Worm (Caenorhabditis elegans): ENCODE measurements around the gene rsd-3.

rsd-3 gene

DNA sequence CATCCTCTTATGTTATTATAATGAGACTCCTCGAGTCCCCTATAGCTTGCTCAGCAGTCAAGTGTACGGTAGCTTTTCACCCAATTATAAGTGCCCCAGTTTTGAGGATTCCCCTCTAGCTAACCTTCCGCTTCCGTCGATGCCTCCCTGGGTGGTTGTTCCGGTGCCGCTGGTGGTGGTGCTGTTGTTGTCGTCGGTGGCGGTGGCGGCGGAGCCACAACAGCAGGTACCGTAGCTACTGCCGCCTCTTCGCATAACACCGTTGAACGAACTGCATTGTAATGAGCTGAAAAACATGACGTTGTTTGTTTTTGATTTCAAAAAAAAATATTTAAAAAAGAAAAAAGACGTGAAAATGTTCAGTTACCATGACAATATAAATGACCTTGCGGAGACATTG, 31.9 kb upstream of the rsd-3 start:
- TF ChIP-seq B0310.2 (tag; optimal IDR thresholded peaks at IDR 0.05) (no peak), aly-1 (tag; optimal IDR thresholded peaks at IDR 0.05) (no peak), pes-1 (GFP tag; IDR thresholded peaks at IDR 0.05) (no peak), sea-1 (GFP tag; conservative IDR thresholded peaks at IDR 0.05) (no peak)

DNA sequence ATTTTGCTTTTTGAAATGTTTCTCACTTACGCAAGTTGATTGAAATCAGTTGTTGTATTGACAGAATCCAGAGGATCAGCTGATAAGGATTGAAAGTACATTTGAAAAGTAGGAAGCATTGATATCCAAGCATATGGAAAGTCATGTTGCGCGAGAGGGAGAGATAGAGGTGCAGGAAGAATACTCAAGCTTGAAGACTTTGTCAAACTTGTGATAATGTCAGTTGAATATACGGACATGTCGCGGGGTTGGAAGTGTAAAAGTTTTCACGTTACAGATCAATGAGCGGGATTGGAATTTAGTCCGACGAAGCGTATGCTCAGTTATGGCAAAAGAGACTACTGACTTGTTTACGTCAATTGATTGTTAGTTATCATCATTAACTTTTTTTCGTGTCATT, 29.0 kb upstream of the rsd-3 start, which contains the start of gene ttx-3:
Gene ttx-3, minus strand, starts transcription at position 101 of the 400 bp plus-strand sequence.
- no peak for TF ChIP-seq F13C5.2 (tag; optimal IDR thresholded peaks at IDR 0.05)

DNA sequence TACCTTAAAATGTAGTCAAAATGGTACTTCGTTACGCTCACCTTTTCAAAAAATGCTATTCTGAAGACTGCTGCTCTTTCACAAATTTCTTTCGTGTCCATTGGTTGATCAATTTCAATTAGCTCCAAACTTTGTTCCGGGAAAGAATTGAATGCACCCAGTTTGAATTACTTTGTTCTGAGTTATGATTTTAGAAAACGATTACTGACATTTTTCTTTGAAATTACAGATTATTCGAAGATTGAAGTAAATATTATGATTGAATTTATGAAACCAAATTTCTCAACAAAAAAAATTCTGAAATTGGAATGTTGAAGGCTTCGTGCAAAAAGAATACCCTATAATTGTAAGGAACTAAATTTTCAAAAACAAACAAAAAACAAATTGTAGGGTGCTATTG, 14.1 kb upstream of the rsd-3 start, which contains the start of gene Y102F5A.1:
Gene Y102F5A.1, minus strand, starts transcription at position 101 of the 400 bp plus-strand sequence.
- TF ChIP-seq B0310.2 (tag; optimal IDR thresholded peaks at IDR 0.05) (no peak), flt-1 (GFP tag; IDR thresholded peaks at IDR 0.05) (no peak)

DNA sequence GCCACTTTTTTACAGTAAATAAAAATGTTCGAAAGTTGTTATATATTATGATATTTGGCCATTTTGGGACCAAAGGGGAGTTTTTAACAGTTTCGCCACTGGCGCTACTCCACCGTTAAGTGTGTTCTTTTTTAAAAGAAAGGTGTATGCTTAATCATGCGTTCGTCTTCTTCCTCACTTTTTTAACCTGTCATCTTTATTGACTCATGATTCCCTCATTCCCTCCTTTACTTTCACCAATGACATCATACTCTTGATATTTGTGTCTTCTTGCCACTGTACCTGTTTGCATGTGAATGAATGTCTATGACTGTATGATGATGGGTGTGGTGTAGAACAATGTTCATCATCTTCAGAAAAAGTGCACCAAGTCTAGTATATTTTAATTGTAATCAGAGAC, 7.7 kb upstream of the rsd-3 start:
- TF ChIP-seq ama-1 (optimal IDR thresholded peaks at IDR 0.05) (no peak), pes-1 (GFP tag; IDR thresholded peaks at IDR 0.05) (no peak), tbx-37 (GFP tag; conservative IDR thresholded peaks at IDR 0.05) (no peak), tra-4 (tag; optimal IDR thresholded peaks at IDR 0.05) (no peak), ceh-36 (tag; optimal IDR thresholded peaks at IDR 0.05) (no peak), hnd-1 (tag; optimal IDR thresholded peaks at IDR 0.05) (no peak), ceh-13 (GFP tag; optimal IDR thresholded peaks at IDR 0.05) (no peak), F13C5.2 (tag; optimal IDR thresholded peaks at IDR 0.05) (no peak)

DNA sequence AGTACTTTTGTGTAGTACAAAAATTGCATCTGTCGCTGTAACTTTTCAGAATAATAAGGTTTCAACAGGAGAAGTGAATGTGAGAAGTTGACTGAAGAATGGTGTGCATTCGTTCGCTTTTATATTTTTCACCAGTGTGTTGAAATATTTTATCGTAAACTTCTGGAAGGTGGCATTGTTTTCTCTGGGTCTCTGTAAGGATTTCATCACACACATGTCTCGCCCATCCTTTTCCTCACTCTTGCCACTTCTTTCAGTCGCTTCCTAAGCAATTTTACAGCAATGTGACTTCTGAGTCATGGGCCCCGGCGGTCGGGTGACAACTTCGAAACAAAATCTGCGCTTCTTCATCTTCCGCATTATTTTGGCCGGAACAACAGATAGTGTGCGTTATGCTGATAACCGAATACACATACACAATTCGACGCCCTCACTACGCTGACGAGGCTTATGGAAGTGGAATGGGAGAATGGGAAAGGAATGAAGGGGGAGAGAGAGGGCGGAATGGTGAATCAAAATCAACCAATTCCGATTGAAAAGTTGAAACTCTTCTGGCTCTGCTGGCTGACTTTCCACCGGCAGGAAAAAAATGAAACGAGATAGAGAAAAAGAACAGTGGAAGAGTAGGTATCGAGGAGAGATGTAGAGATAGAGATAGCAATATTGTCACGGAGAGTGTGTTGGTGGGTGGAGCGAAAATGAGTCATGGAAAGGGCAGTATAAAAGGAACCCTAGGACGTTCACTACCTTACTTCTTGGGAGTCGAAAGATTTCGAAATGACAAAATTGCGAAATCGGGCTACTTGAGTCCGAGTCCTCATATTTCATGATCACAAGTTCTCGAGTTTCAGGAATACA, 6.7 kb upstream of the rsd-3 start:
- TF ChIP-seq hnd-1 (tag; optimal IDR thresholded peaks at IDR 0.05) = no peak
- TF ChIP-seq tbx-11 (GFP tag; IDR thresholded peaks at IDR 0.05) = no peak
- no peak for TF ChIP-seq hmg-4 (GFP tag; optimal IDR thresholded peaks at IDR 0.05)
- no peak for TF ChIP-seq pes-1 (GFP tag; IDR thresholded peaks at IDR 0.05)
- TF ChIP-seq tbx-37 (GFP tag; conservative IDR thresholded peaks at IDR 0.05) = no peak
- TF ChIP-seq ets-7 (tag; optimal IDR thresholded peaks at IDR 0.05) = no peak
- TF ChIP-seq ama-1 (optimal IDR thresholded peaks at IDR 0.05) = no peak
- TF ChIP-seq F13C5.2 (tag; optimal IDR thresholded peaks at IDR 0.05) = no peak
- TF ChIP-seq tra-4 (tag; optimal IDR thresholded peaks at IDR 0.05) = no peak
- TF ChIP-seq hmbx-1 (tag; optimal IDR thresholded peaks at IDR 0.05) = no peak
- no peak for TF ChIP-seq B0310.2 (tag; optimal IDR thresholded peaks at IDR 0.05)
- TF ChIP-seq aly-1 (tag; optimal IDR thresholded peaks at IDR 0.05) = no peak
- no peak for TF ChIP-seq scrt-1 (GFP tag; IDR thresholded peaks at IDR 0.05)
- no peak for TF ChIP-seq ceh-36 (tag; optimal IDR thresholded peaks at IDR 0.05)
- no peak for TF ChIP-seq flt-1 (GFP tag; IDR thresholded peaks at IDR 0.05)
- no peak for TF ChIP-seq ceh-13 (GFP tag; optimal IDR thresholded peaks at IDR 0.05)
- no peak for TF ChIP-seq sea-1 (GFP tag; conservative IDR thresholded peaks at IDR 0.05)

DNA sequence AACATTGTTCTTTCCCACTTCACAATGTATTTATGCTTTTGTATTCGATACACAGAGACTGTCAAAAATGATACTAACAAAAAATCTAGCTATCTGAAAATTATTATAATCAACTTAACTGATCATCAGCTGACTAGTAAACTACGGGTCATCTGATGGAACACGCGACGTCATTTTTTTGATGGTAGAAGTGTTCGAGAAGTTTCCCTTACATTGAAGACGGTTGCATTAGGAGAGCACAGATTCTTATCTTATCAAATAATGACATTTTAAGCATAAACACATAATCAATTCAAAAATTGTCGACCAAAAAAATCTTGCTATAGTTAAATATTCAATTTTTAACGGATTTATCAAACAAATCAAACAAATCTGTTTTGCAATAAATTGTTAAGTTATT, 5.6 kb upstream of the rsd-3 start:
- TF ChIP-seq B0310.2 (tag; optimal IDR thresholded peaks at IDR 0.05) = no peak
- no peak for TF ChIP-seq tbx-37 (GFP tag; conservative IDR thresholded peaks at IDR 0.05)
- no peak for TF ChIP-seq hmbx-1 (tag; optimal IDR thresholded peaks at IDR 0.05)
- TF ChIP-seq ets-7 (tag; optimal IDR thresholded peaks at IDR 0.05) = no peak
- TF ChIP-seq tra-4 (tag; optimal IDR thresholded peaks at IDR 0.05) = no peak
- no peak for TF ChIP-seq hmg-4 (GFP tag; optimal IDR thresholded peaks at IDR 0.05)
- no peak for TF ChIP-seq ceh-36 (tag; optimal IDR thresholded peaks at IDR 0.05)
- no peak for TF ChIP-seq F13C5.2 (tag; optimal IDR thresholded peaks at IDR 0.05)
- no peak for TF ChIP-seq flt-1 (GFP tag; IDR thresholded peaks at IDR 0.05)
- TF ChIP-seq ceh-13 (GFP tag; optimal IDR thresholded peaks at IDR 0.05) = no peak
- TF ChIP-seq ama-1 (optimal IDR thresholded peaks at IDR 0.05) = no peak
- TF ChIP-seq pes-1 (GFP tag; IDR thresholded peaks at IDR 0.05) = no peak
- TF ChIP-seq scrt-1 (GFP tag; IDR thresholded peaks at IDR 0.05) = no peak
- TF ChIP-seq hnd-1 (tag; optimal IDR thresholded peaks at IDR 0.05) = no peak
- no peak for TF ChIP-seq tbx-11 (GFP tag; IDR thresholded peaks at IDR 0.05)
- no peak for TF ChIP-seq aly-1 (tag; optimal IDR thresholded peaks at IDR 0.05)
- TF ChIP-seq sea-1 (GFP tag; conservative IDR thresholded peaks at IDR 0.05) = no peak

DNA sequence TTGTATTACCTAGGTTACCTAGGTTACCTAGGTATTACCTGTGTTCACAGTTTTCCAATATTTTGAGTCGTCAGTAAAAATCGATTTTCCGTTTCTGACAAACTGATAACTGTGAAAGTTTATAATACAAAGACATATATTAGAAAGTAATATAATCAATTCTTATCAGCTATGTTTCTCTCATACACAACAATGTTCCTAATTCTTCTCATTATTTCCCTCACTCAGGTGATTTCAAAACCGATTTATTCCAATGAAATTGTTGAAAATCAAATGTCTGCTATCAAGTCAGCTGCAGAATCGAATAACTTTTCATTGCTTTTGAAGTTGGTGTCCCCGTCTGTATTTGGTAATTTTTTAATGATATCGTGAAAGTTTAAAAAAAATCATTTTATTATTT, 5.8 kb downstream of the rsd-3 start, which contains the start of gene C34E11.4:
Gene C34E11.4, plus strand, starts transcription at position 154 of the 400 bp plus-strand sequence.
- TF ChIP-seq hmg-4 (GFP tag; optimal IDR thresholded peaks at IDR 0.05) = no peak
- no peak for TF ChIP-seq pes-1 (GFP tag; IDR thresholded peaks at IDR 0.05)
- no peak for TF ChIP-seq hnd-1 (tag; optimal IDR thresholded peaks at IDR 0.05)
- TF ChIP-seq ets-7 (tag; optimal IDR thresholded peaks at IDR 0.05) = no peak
- no peak for TF ChIP-seq tra-4 (tag; optimal IDR thresholded peaks at IDR 0.05)
- TF ChIP-seq ceh-36 (tag; optimal IDR thresholded peaks at IDR 0.05) = no peak
- TF ChIP-seq flt-1 (GFP tag; IDR thresholded peaks at IDR 0.05) = no peak
- no peak for TF ChIP-seq sea-1 (GFP tag; conservative IDR thresholded peaks at IDR 0.05)
- TF ChIP-seq tbx-37 (GFP tag; conservative IDR thresholded peaks at IDR 0.05) = no peak
- no peak for TF ChIP-seq aly-1 (tag; optimal IDR thresholded peaks at IDR 0.05)
- TF ChIP-seq B0310.2 (tag; optimal IDR thresholded peaks at IDR 0.05) = no peak
- TF ChIP-seq ama-1 (optimal IDR thresholded peaks at IDR 0.05) = no peak
- TF ChIP-seq tbx-11 (GFP tag; IDR thresholded peaks at IDR 0.05) = no peak
- TF ChIP-seq scrt-1 (GFP tag; IDR thresholded peaks at IDR 0.05) = no peak
- no peak for TF ChIP-seq ceh-13 (GFP tag; optimal IDR thresholded peaks at IDR 0.05)
- no peak for TF ChIP-seq hmbx-1 (tag; optimal IDR thresholded peaks at IDR 0.05)
- TF ChIP-seq F13C5.2 (tag; optimal IDR thresholded peaks at IDR 0.05) = no peak

Data from whole organism, early embryonic.